Fruit fly (Drosophila melanogaster) whole organism, embryonic: ENCODE measurements around the gene Nepl3.

ENCODE experiments used
- Atf-2 ChIP-seq: fragments of 200-800 bp; sonication (Bioruptor generic); optimal IDR thresholded peaks from 2 replicates; lab custom pipeline; 2016; ENCODE audit warnings: missing biosample characterization, missing genetic modification characterization
- CG1024 ChIP-seq: fragments of 200-800 bp; sonication (Bioruptor generic); IDR thresholded peaks from 2 replicates; pipeline ENCODE4 v1.3.6; 2022; ENCODE audit warnings: missing biosample characterization, missing genetic modification characterization
- CG10979 ChIP-seq: fragments of 200-800 bp; sonication (Bioruptor generic); optimal IDR thresholded peaks from 2 replicates; lab custom pipeline; 2018; ENCODE audit warnings: missing biosample characterization, mild to moderate bottlenecking, missing genetic modification characterization, moderate library complexity
- CG11723 ChIP-seq: fragments of 200-800 bp; sonication (Bioruptor generic); optimal IDR thresholded peaks from 2 replicates; lab custom pipeline; 2017; ENCODE audit warnings: missing biosample characterization, mild to moderate bottlenecking, missing genetic modification characterization
- CG12236 ChIP-seq: fragments of 200-800 bp; sonication (Bioruptor generic); optimal IDR thresholded peaks from 2 replicates; lab custom pipeline; 2016; ENCODE audit warnings: missing biosample characterization, missing genetic modification characterization
- CG15479 ChIP-seq: fragments of 200-800 bp; sonication (Bioruptor generic); optimal IDR thresholded peaks from 3 replicates; lab custom pipeline; 2019; ENCODE audit warnings: missing biosample characterization, mild to moderate bottlenecking, missing genetic modification characterization, moderate library complexity
- CG1602 ChIP-seq: fragments of 200-800 bp; sonication (Bioruptor generic); optimal IDR thresholded peaks from 3 replicates; lab custom pipeline; 2016; ENCODE audit warnings: missing biosample characterization, missing genetic modification characterization
- CG16779 ChIP-seq: fragments of 200-800 bp; sonication (Bioruptor generic); IDR thresholded peaks from 2 replicates; pipeline ENCODE4 v1.3.6; 2022; ENCODE audit warnings: missing biosample characterization, missing genetic modification characterization
- CG1792 ChIP-seq: fragments of 200-800 bp; sonication (Bioruptor generic); optimal IDR thresholded peaks from 2 replicates; lab custom pipeline; 2016; ENCODE audit warnings: missing biosample characterization, missing genetic modification characterization
- CG30431 ChIP-seq: fragments of 200-800 bp; sonication (Bioruptor generic); optimal IDR thresholded peaks from 2 replicates; lab custom pipeline; 2017; ENCODE audit warnings: missing biosample characterization, missing genetic modification characterization
- CG3065 ChIP-seq: fragments of 200-800 bp; sonication (Bioruptor generic); optimal IDR thresholded peaks from 2 replicates; lab custom pipeline; 2016; ENCODE audit warnings: missing biosample characterization, missing genetic modification characterization
- CG31224 ChIP-seq: fragments of 200-800 bp; sonication (Bioruptor generic); IDR thresholded peaks from 2 replicates; pipeline ENCODE4 v1.3.6; 2022; ENCODE audit warnings: missing biosample characterization, missing genetic modification characterization
- CG31388 ChIP-seq: fragments of 200-800 bp; sonication (Bioruptor generic); optimal IDR thresholded peaks from 2 replicates; lab custom pipeline; 2016; ENCODE audit warnings: missing biosample characterization, missing genetic modification characterization
- CG31441 ChIP-seq: fragments of 200-800 bp; sonication (Bioruptor generic); IDR thresholded peaks from 2 replicates; pipeline ENCODE4 v1.3.6; 2022; ENCODE audit warnings: missing biosample characterization, missing genetic modification characterization
- CG32767 ChIP-seq: fragments of 200-800 bp; sonication (Bioruptor generic); IDR thresholded peaks from 2 replicates; pipeline ENCODE4 v1.3.6; 2022; ENCODE audit warnings: missing biosample characterization, missing genetic modification characterization
- CG4404 ChIP-seq: fragments of 200-800 bp; sonication (Bioruptor generic); IDR thresholded peaks from 2 replicates; pipeline ENCODE4 v1.3.6; 2022; ENCODE audit warnings: missing biosample characterization, missing genetic modification characterization
- CG6175 ChIP-seq: fragments of 200-800 bp; sonication (Bioruptor generic); IDR thresholded peaks from 3 replicates; pipeline ENCODE4 v1.3.6; 2022; ENCODE audit warnings: missing biosample characterization, missing genetic modification characterization
- CG6854 ChIP-seq: fragments of 200-800 bp; sonication (Bioruptor generic); optimal IDR thresholded peaks from 3 replicates; lab custom pipeline; 2017; ENCODE audit warnings: missing biosample characterization, mild to moderate bottlenecking, missing genetic modification characterization
- CG7372 ChIP-seq: fragments of 200-800 bp; sonication (Bioruptor generic); IDR thresholded peaks from 2 replicates; pipeline ENCODE4 v1.3.6; 2022; ENCODE audit warnings: missing biosample characterization, missing genetic modification characterization
- CG7987 ChIP-seq: fragments of 200-800 bp; sonication (Bioruptor generic); optimal IDR thresholded peaks from 2 replicates; lab custom pipeline; 2018; ENCODE audit warnings: missing biosample characterization, mild to moderate bottlenecking, missing genetic modification characterization, moderate library complexity
- CG8281 ChIP-seq: fragments of 200-800 bp; sonication (Bioruptor generic); optimal IDR thresholded peaks from 2 replicates; lab custom pipeline; 2018; ENCODE audit warnings: missing biosample characterization, mild to moderate bottlenecking, missing genetic modification characterization, moderate library complexity
- CG8290 ChIP-seq, 3 experiments: fragments of 200-800 bp; sonication (Bioruptor generic); optimal IDR thresholded peaks; 2 replicates each; lab custom pipeline; 2016 to 2019; ENCODE audit warnings: missing biosample characterization in 3 of 3, missing genetic modification characterization in 3 of 3, mild to moderate bottlenecking in 2 of 3, moderate library complexity in 1 of 3
- CG8478 ChIP-seq: fragments of >200 bp; optimal IDR thresholded peaks from 2 replicates; lab custom pipeline; 2018
- CG8924 ChIP-seq: fragments of 200-800 bp; optimal IDR thresholded peaks from 3 replicates; lab custom pipeline; 2019; ENCODE audit warnings: missing biosample characterization, mild to moderate bottlenecking, missing genetic modification characterization, moderate library complexity
- CG8944 ChIP-seq: fragments of 200-800 bp; sonication (Bioruptor generic); optimal IDR thresholded peaks from 3 replicates; lab custom pipeline; 2016; ENCODE audit warnings: missing biosample characterization, missing genetic modification characterization
- CG9437 ChIP-seq: fragments of 200-800 bp; sonication (Bioruptor generic); optimal IDR thresholded peaks from 2 replicates; lab custom pipeline; 2018; ENCODE audit warnings: missing biosample characterization, mild to moderate bottlenecking, missing genetic modification characterization
- CG9727 ChIP-seq: fragments of 200-800 bp; sonication (Bioruptor generic); optimal IDR thresholded peaks from 3 replicates; lab custom pipeline; 2017; ENCODE audit warnings: missing biosample characterization, mild to moderate bottlenecking, missing genetic modification characterization
- Chrac-16 ChIP-seq: fragments of 200-800 bp; sonication (Bioruptor generic); optimal IDR thresholded peaks from 3 replicates; lab custom pipeline; 2016; ENCODE audit warnings: missing biosample characterization, missing genetic modification characterization
- CrebB ChIP-seq: fragments of 200-800 bp; sonication (Bioruptor generic); optimal IDR thresholded peaks from 3 replicates; lab custom pipeline; 2018; ENCODE audit warnings: missing biosample characterization, mild to moderate bottlenecking, missing genetic modification characterization
- Dll ChIP-seq: fragments of 200-800 bp; sonication (Bioruptor generic); IDR thresholded peaks from 4 replicates; pipeline ENCODE4 v1.3.6; 2022; ENCODE audit warnings: missing biosample characterization, missing genetic modification characterization; ENCODE audit not compliant: partially characterized antibody
- H2.0 ChIP-seq: fragments of 200-800 bp; sonication (Bioruptor generic); IDR thresholded peaks from 2 replicates; pipeline ENCODE4 v1.3.6; 2022; ENCODE audit warnings: missing biosample characterization, missing genetic modification characterization
- HLH3B ChIP-seq: fragments of 200-800 bp; sonication (Bioruptor generic); IDR thresholded peaks from 2 replicates; pipeline ENCODE4 v1.3.6; 2022; ENCODE audit warnings: missing biosample characterization, missing genetic modification characterization
- HmgD ChIP-seq: fragments of 200-800 bp; sonication (Bioruptor generic); optimal IDR thresholded peaks from 3 replicates; lab custom pipeline; 2016; ENCODE audit warnings: missing biosample characterization, missing genetic modification characterization
- Hr39 ChIP-seq: fragments of >200 bp; optimal IDR thresholded peaks from 2 replicates; lab custom pipeline; 2017
- Lpt ChIP-seq: fragments of >200 bp; optimal IDR thresholded peaks from 2 replicates; lab custom pipeline; 2018; ENCODE audit warnings: missing biosample characterization, missing genetic modification characterization
- Ravus ChIP-seq: fragments of 200-800 bp; sonication (Bioruptor generic); IDR thresholded peaks from 2 replicates; pipeline ENCODE4 v1.3.6; 2022; ENCODE audit warnings: missing biosample characterization, missing genetic modification characterization
- TFAM ChIP-seq: fragments of 200-800 bp; sonication (Bioruptor generic); optimal IDR thresholded peaks from 2 replicates; lab custom pipeline; 2017; ENCODE audit warnings: missing biosample characterization, missing genetic modification characterization, inconsistent platforms
- al ChIP-seq: fragments of 200-800 bp; sonication (Bioruptor generic); IDR thresholded peaks from 2 replicates; pipeline ENCODE4 v1.3.6; 2022; ENCODE audit warnings: missing biosample characterization, missing genetic modification characterization
- bcd ChIP-seq: fragments of 200-800 bp; sonication (Bioruptor generic); optimal IDR thresholded peaks from 2 replicates; lab custom pipeline; 2017; ENCODE audit warnings: missing biosample characterization, mild to moderate bottlenecking, missing genetic modification characterization
- exex ChIP-seq: fragments of 200-800 bp; sonication (Bioruptor generic); optimal IDR thresholded peaks from 4 replicates; lab custom pipeline; 2018; ENCODE audit warnings: missing biosample characterization, mild to moderate bottlenecking, missing genetic modification characterization, moderate library complexity
- eyg ChIP-seq: fragments of 200-800 bp; sonication (Bioruptor generic); optimal IDR thresholded peaks from 3 replicates; lab custom pipeline; 2016; ENCODE audit warnings: missing biosample characterization, missing genetic modification characterization
- ftz-f1 ChIP-seq: fragments of 200-800 bp; sonication (Bioruptor generic); optimal IDR thresholded peaks from 2 replicates; lab custom pipeline; 2016; ENCODE audit warnings: missing biosample characterization, missing genetic modification characterization
- gsb ChIP-seq: fragments of 200-800 bp; sonication (Bioruptor generic); IDR thresholded peaks from 2 replicates; pipeline ENCODE4 v1.3.6; 2022; ENCODE audit warnings: missing biosample characterization, missing genetic modification characterization
- jigr1 ChIP-seq: fragments of 200-800 bp; sonication (Bioruptor generic); IDR thresholded peaks from 3 replicates; pipeline ENCODE4 v1.3.6; 2022; ENCODE audit warnings: missing biosample characterization, missing genetic modification characterization
- lab ChIP-seq: fragments of 200-800 bp; sonication (Bioruptor generic); optimal IDR thresholded peaks from 3 replicates; lab custom pipeline; 2017; ENCODE audit warnings: missing biosample characterization, missing genetic modification characterization, mild to moderate bottlenecking, moderate library complexity, missing genetic modification reagents
- lola ChIP-seq, 3 experiments: fragments of >200 bp in 2 of 3; fragments of 200-800 bp in 1 of 3; sonication (Bioruptor generic) in 1 of 3; optimal IDR thresholded peaks; 2 replicates each; lab custom pipeline; 2017 to 2019; ENCODE audit warnings: missing biosample characterization in 3 of 3, missing genetic modification characterization in 3 of 3, mild to moderate bottlenecking in 1 of 3, moderate library complexity in 1 of 3
- otp ChIP-seq: fragments of 200-800 bp; sonication (Bioruptor generic); IDR thresholded peaks from 3 replicates; pipeline ENCODE4, ENCODE4 v1.3.6; 2022; ENCODE audit warnings: missing biosample characterization, missing genetic modification characterization
- pnt ChIP-seq: fragments of 200-800 bp; sonication (Bioruptor generic); optimal IDR thresholded peaks from 3 replicates; lab custom pipeline; 2016; ENCODE audit warnings: missing biosample characterization, missing genetic modification characterization
- pum ChIP-seq: fragments of 200-800 bp; sonication (Bioruptor generic); optimal IDR thresholded peaks from 2 replicates; lab custom pipeline; 2016; ENCODE audit warnings: missing biosample characterization, missing genetic modification characterization
- sr ChIP-seq: fragments of 200-800 bp; sonication (Bioruptor generic); IDR thresholded peaks from 3 replicates; pipeline ENCODE4 v1.3.6; 2022; ENCODE audit warnings: missing biosample characterization, missing genetic modification characterization
- tna ChIP-seq: fragments of 200-800 bp; sonication (Bioruptor generic); IDR thresholded peaks from 2 replicates; pipeline ENCODE4 v1.3.6; 2022; ENCODE audit warnings: missing biosample characterization, missing genetic modification characterization; ENCODE audit not compliant: partially characterized antibody
- ttk ChIP-seq: fragments of 200-800 bp; sonication (Bioruptor generic); IDR thresholded peaks from 2 replicates; pipeline ENCODE4 v2.1.2; 2022; ENCODE audit warnings: missing biosample characterization, missing genetic modification characterization
- zf30C ChIP-seq: fragments of 200-800 bp; sonication (Bioruptor generic); optimal IDR thresholded peaks from 3 replicates; lab custom pipeline; 2018; ENCODE audit warnings: missing biosample characterization, mild to moderate bottlenecking, missing genetic modification characterization

Gene Nepl3

DNA sequence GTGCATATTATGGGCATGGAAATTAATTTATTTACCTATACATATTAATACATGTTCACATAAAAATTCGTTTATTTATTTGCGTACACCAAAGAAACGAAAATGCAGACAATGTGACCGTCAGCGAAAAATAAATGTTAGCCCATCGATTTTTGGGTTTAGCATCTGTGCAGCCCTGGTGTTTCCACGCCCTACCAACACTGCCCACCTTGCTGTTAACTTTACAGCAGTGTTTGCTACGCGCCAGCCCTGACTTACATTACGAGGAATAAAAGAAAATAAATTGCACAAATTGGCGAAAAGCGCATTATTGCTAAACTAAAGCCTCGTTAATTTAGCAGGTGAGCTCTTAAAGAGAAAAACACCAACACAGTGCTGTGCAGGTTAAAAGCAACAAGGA, 15.0 kb downstream of the Nepl3 start, which contains the start of the genes CG33995, CG44000 and CG44001 (continued):
- peak; percentile 61 for TF ChIP-seq CG7987 (GFP tag; lab: Kevin White, UChicago)
- TF ChIP-seq CG8478 (lab: Kevin White, UChicago), result no peak
- peak; percentile 58 for TF ChIP-seq CG8290 (GFP tag; optimal IDR thresholded peaks at IDR 0.05; lab: Kevin White, UChicago)
- TF ChIP-seq CG8290 (tag; optimal IDR thresholded peaks at IDR 0.05; lab: Kevin White, UChicago), result peak in 1 of 2 experiments; percentile 91
- TF ChIP-seq CG31441 (GFP tag; lab: Robert Waterston, UW), result no peak; the same call in 1 of the 2 replicates
- TF ChIP-seq CG9437 (GFP tag; lab: Kevin White, UChicago), result peak; percentile 24
- TF ChIP-seq Atf-2 (GFP tag; lab: Kevin White, UChicago), result no peak
- TF ChIP-seq CG8281, result no peak
- TF ChIP-seq CG1602 (GFP tag; lab: Kevin White, UChicago), result peak; percentile 33
- no peak for TF ChIP-seq exex (tag; lab: Kevin White, UChicago)
- TF ChIP-seq CG4404 (GFP tag; lab: Robert Waterston, UW), result no peak
- TF ChIP-seq TFAM (GFP tag; lab: Kevin White, UChicago), result no peak
- no peak for TF ChIP-seq Ravus (GFP tag; lab: Robert Waterston, UW)
- TF ChIP-seq H2.0 (GFP tag; lab: Robert Waterston, UW), result peak; percentile 50
- TF ChIP-seq CG8944 (GFP tag; lab: Kevin White, UChicago), result peak; percentile 48
- TF ChIP-seq gsb (GFP tag; lab: Robert Waterston, UW), result no peak
- TF ChIP-seq CG7372, result no peak
- peak; percentile 45 for TF ChIP-seq bcd
- no peak for TF ChIP-seq CG9727
- no peak for TF ChIP-seq CG32767 (GFP tag; lab: Robert Waterston, UW)
- no peak for TF ChIP-seq CG31388 (GFP tag; lab: Kevin White, UChicago)
- no peak for TF ChIP-seq ttk (GFP tag; lab: Robert Waterston, UW)
- TF ChIP-seq al (GFP tag; lab: Robert Waterston, UW), result no peak
- peak; percentile 47 for TF ChIP-seq lab (GFP tag; lab: Kevin White, UChicago)
- peak; percentile 7 for TF ChIP-seq CG10979 (tag; lab: Kevin White, UChicago)
- TF ChIP-seq CG8924 (tag; lab: Kevin White, UChicago), result peak; percentile 65
- TF ChIP-seq CG6854 (GFP tag; lab: Kevin White, UChicago), result no peak
- TF ChIP-seq CG31224 (GFP tag; lab: Robert Waterston, UW), result no peak
- TF ChIP-seq HmgD, result peak; percentile 36
- TF ChIP-seq Lpt (GFP tag; lab: Kevin White, UChicago), result no peak
- peak; percentile 34 for TF ChIP-seq Chrac-16 (GFP tag; lab: Kevin White, UChicago)
- no peak for TF ChIP-seq CG12236 (GFP tag; lab: Kevin White, UChicago)
- TF ChIP-seq zf30C, result no peak
- peak; percentile 49 for TF ChIP-seq CG3065 (GFP tag; lab: Kevin White, UChicago)
- 0 out of 2 replicates have a peak, but pooled peaks have one; percentile 5 for TF ChIP-seq HLH3B (GFP tag; lab: Robert Waterston, UW)
- TF ChIP-seq otp (GFP tag; lab: Robert Waterston, UW), result no peak
- TF ChIP-seq Hr39 (lab: Kevin White, UChicago), result no peak
- peak; percentile 11 for TF ChIP-seq CrebB
- no peak for TF ChIP-seq sr (GFP tag; lab: Robert Waterston, UW)
- peak; percentile 6 for TF ChIP-seq CG1792 (GFP tag; lab: Kevin White, UChicago)
- peak; percentile 28 for TF ChIP-seq pnt (GFP tag; lab: Kevin White, UChicago)
- TF ChIP-seq CG11723 (GFP tag; lab: Kevin White, UChicago), result no peak
- no peak for TF ChIP-seq CG6175
- TF ChIP-seq eyg (GFP tag; lab: Kevin White, UChicago), result peak; percentile 16
- TF ChIP-seq Dll (GFP tag; lab: Robert Waterston, UW), result no peak
- no peak for TF ChIP-seq tna
- TF ChIP-seq lola (GFP tag; optimal IDR thresholded peaks at IDR 0.05; lab: Kevin White, UChicago), result no peak
- peak; percentile 6 for TF ChIP-seq ftz-f1 (GFP tag; lab: Kevin White, UChicago)
- TF ChIP-seq pum, result peak; percentile 52
- TF ChIP-seq jigr1, result no peak
- TF ChIP-seq CG15479 (GFP tag; lab: Kevin White, UChicago), result peak; percentile 91
- TF ChIP-seq CG16779 (GFP tag; lab: Robert Waterston, UW), result no peak
- TF ChIP-seq CG30431 (GFP tag; lab: Kevin White, UChicago), result no peak
- TF ChIP-seq CG1024 (GFP tag; lab: Robert Waterston, UW), result peak; percentile 49; the same call in 1 of the 2 replicates
